Worm (Caenorhabditis elegans): Measurements from ENCODE around the gene gcp-2.1.

Gene gcp-2.1

DNA sequence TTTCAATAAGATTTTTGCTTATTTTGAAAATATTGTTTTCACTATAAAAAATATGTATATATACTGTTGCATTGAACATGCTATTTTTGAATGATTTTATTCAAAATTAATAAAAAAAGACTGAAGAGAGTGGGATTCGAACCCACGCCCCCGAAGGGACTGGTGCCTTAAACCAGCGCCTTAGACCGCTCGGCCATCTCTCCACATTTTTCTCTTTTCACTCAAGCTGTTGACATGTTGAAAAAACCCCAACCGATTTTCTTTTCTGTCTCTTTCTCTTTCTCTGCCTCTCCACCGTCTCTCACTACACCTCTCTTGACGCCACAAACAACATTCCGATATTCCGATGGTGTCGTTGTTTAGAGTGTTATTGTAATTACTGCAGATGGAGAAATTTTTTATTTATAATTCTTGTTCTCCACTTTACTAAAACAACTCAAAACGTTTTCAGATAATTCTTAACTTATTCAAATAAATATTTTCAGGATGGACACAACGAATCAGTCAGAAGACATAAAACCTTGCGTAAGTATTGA, 51.6 kb downstream of the gcp-2.1 start, which contains the start of gene sor-3 (continued):
- peak; percentile 81 for TF ChIP-seq ceh-48 (tag; optimal IDR thresholded peaks at IDR 0.05)
- TF ChIP-seq unc-86 (tag; optimal IDR thresholded peaks at IDR 0.05), result peak; percentile 82
- peak; percentile 89 for TF ChIP-seq hlh-8 (tag; optimal IDR thresholded peaks at IDR 0.05)
- peak; percentile 86 for TF ChIP-seq fax-1 (tag; optimal IDR thresholded peaks at IDR 0.05)
- TF ChIP-seq ceh-2 (tag; optimal IDR thresholded peaks at IDR 0.05), result peak; percentile 87
- peak; percentile 70 for TF ChIP-seq K09A11.1 (tag; optimal IDR thresholded peaks at IDR 0.05; ENCODE audit: insufficient read depth)
- peak; percentile 81 for TF ChIP-seq unc-42 (tag; optimal IDR thresholded peaks at IDR 0.05)
- TF ChIP-seq ceh-31 (tag; optimal IDR thresholded peaks at IDR 0.05), result peak; percentile 76
- peak; percentile 88 for TF ChIP-seq tbx-2 (tag; optimal IDR thresholded peaks at IDR 0.05)
- peak; percentile 75 for TF ChIP-seq eyg-1 (tag; optimal IDR thresholded peaks at IDR 0.05)
- TF ChIP-seq ceh-24 (tag; optimal IDR thresholded peaks at IDR 0.05), result peak; percentile 81
- TF ChIP-seq pqm-1 (tag; optimal IDR thresholded peaks at IDR 0.05), result peak; percentile 85
- peak; percentile 66 for TF ChIP-seq ets-4 (tag; optimal IDR thresholded peaks at IDR 0.05)
- TF ChIP-seq pros-1 (tag; optimal IDR thresholded peaks at IDR 0.05), result peak; percentile 16
- TF ChIP-seq syd-9 (tag; optimal IDR thresholded peaks at IDR 0.05), result peak; percentile 82
- no peak for TF ChIP-seq pax-1 (tag; optimal IDR thresholded peaks at IDR 0.05)
- peak; percentile 82 for TF ChIP-seq sox-4 (tag; optimal IDR thresholded peaks at IDR 0.05)
- TF ChIP-seq K02D7.2 (tag; optimal IDR thresholded peaks at IDR 0.05), result peak; percentile 71
- TF ChIP-seq mec-3 (tag; optimal IDR thresholded peaks at IDR 0.05; ENCODE audit: borderline replicate concordance), result peak; percentile 57
- no peak for TF ChIP-seq ama-1 (optimal IDR thresholded peaks at IDR 0.05)
- peak; percentile 70 for TF ChIP-seq dve-1 (tag; optimal IDR thresholded peaks at IDR 0.05)
- TF ChIP-seq ttx-3 (tag; optimal IDR thresholded peaks at IDR 0.05), result peak; percentile 82
- peak; percentile 84 for TF ChIP-seq T23F11.4 (GFP tag; optimal IDR thresholded peaks at IDR 0.05)
- TF ChIP-seq pag-3 (tag; optimal IDR thresholded peaks at IDR 0.05; ENCODE audit: borderline replicate concordance), result peak; percentile 47
- peak; percentile 68 for TF ChIP-seq nhr-232 (tag; optimal IDR thresholded peaks at IDR 0.05)
- TF ChIP-seq rnt-1 (tag; optimal IDR thresholded peaks at IDR 0.05), result peak; percentile 77
- TF ChIP-seq lim-6 (tag; optimal IDR thresholded peaks at IDR 0.05), result peak; percentile 54
- peak; percentile 77 for TF ChIP-seq ahr-1 (tag; optimal IDR thresholded peaks at IDR 0.05)
- TF ChIP-seq fkh-6 (tag; optimal IDR thresholded peaks at IDR 0.05), result peak; percentile 85
- TF ChIP-seq elt-2 (tag; optimal IDR thresholded peaks at IDR 0.05), result peak; percentile 93
- TF ChIP-seq pat-9 (tag; optimal IDR thresholded peaks at IDR 0.05), result peak; percentile 85
- peak; percentile 92 for TF ChIP-seq sdc-2 (tag; optimal IDR thresholded peaks at IDR 0.05)
- TF ChIP-seq zip-5 (tag; optimal IDR thresholded peaks at IDR 0.05), result peak; percentile 59
- peak; percentile 89 for TF ChIP-seq Y22D7AL.16 (tag; optimal IDR thresholded peaks at IDR 0.05)
- TF ChIP-seq C38D4.7 (GFP tag; optimal IDR thresholded peaks at IDR 0.05), result peak; percentile 86
- peak; percentile 45; the same call in 1 of the 2 replicates for TF ChIP-seq sox-2 (GFP tag; IDR thresholded peaks at IDR 0.05)
- no peak for TF ChIP-seq pha-4 (tag; optimal IDR thresholded peaks at IDR 0.05)
- TF ChIP-seq hlh-13 (GFP tag; optimal IDR thresholded peaks at IDR 0.05), result peak; percentile 88
- TF ChIP-seq C08G9.2 (tag; optimal IDR thresholded peaks at IDR 0.05), result peak; percentile 71
- TF ChIP-seq ceh-34 (tag; optimal IDR thresholded peaks at IDR 0.05), result peak; percentile 82
- TF ChIP-seq ceh-30 (tag; optimal IDR thresholded peaks at IDR 0.05), result no peak
- TF ChIP-seq ceh-14 (tag; optimal IDR thresholded peaks at IDR 0.05), result peak; percentile 94
- no peak for TF ChIP-seq elt-4 (tag; optimal IDR thresholded peaks at IDR 0.05)
- peak; percentile 86 for TF ChIP-seq dmd-4 (tag; optimal IDR thresholded peaks at IDR 0.05; ENCODE audit: borderline replicate concordance)
- TF ChIP-seq ceh-6 (GFP tag; optimal IDR thresholded peaks at IDR 0.05), result peak; percentile 76
- peak; percentile 78 for TF ChIP-seq ceh-9 (tag; optimal IDR thresholded peaks at IDR 0.05)
- peak; percentile 87 for TF ChIP-seq ceh-18 (tag; optimal IDR thresholded peaks at IDR 0.05)
